Worm (Caenorhabditis elegans) whole organism, L1 larva: ENCODE results near the gene T05C12.8.

Experiments
- aha-1 ChIP-seq: fragments of 150-350 bp; optimal IDR thresholded peaks from 2 replicates; lab custom pipeline; 2014; ENCODE audit warnings: missing biosample characterization, missing genetic modification characterization
- dpl-1 ChIP-seq, 3 experiments: fragments of 150-350 bp in 2 of 3; sonication (generic microtip) in 1 of 3; optimal IDR thresholded peaks; 2 replicates each; lab custom pipeline; 2014 to 2017; ENCODE audit warnings: missing biosample characterization in 3 of 3, missing genetic modification characterization in 3 of 3, missing genetic modification reagents in 3 of 3
- snpc-4 ChIP-seq: fragments of 150-350 bp; optimal IDR thresholded peaks from 2 replicates; lab custom pipeline; 2014; ENCODE audit warnings: missing biosample characterization, missing genetic modification characterization
- tlp-1 ChIP-seq: fragments of 150-350 bp; optimal IDR thresholded peaks from 2 replicates; lab custom pipeline; 2014; ENCODE audit warnings: missing biosample characterization, missing genetic modification characterization
- unc-62 ChIP-seq: fragments of 150-350 bp; optimal IDR thresholded peaks from 2 replicates; lab custom pipeline; 2014; ENCODE audit warnings: missing biosample characterization, missing genetic modification reagents, missing genetic modification characterization

- TF ChIP-seq unc-62 (GFP tag; lab: Kevin White, UChicago) (no peak), tlp-1 (tag; lab: Kevin White, UChicago) (no peak), aha-1 (tag; lab: Kevin White, UChicago) (no peak), snpc-4 (no peak), dpl-1 (GFP tag; optimal IDR thresholded peaks at IDR 0.05; lab: Kevin White, UChicago) (no peak)
Measured at ce11 chrII:8223422-8223821, 33.1 kb upstream of the T05C12.8 start.
